Worm (Caenorhabditis elegans) whole organism, L4 larva: ENCODE data around the gene Y71H2AM.14.
"Not testable (repeated sequence)": the region's sequence is repeated elsewhere in the genome, so short reads cannot be mapped to it uniquely, and the experiment has no call there.

Experiments
- D1046.2 ChIP-seq: fragments of 200-800 bp; sonication (Bioruptor generic); IDR thresholded peaks from 2 replicates; pipeline ENCODE4 v1.3.6; 2022; ENCODE audit warnings: missing genetic modification characterization, missing compliant biosample characterization
- F37D6.2 ChIP-seq: sonication (generic microtip); optimal IDR thresholded peaks from 2 replicates; lab custom pipeline; 2016; ENCODE audit warnings: mild to moderate bottlenecking, missing genetic modification characterization, missing compliant biosample characterization
- R02D3.7 ChIP-seq: fragments of 150-350 bp; sonication (generic microtip); optimal IDR thresholded peaks from 3 replicates; lab custom pipeline; 2014; ENCODE audit warnings: missing biosample characterization, missing genetic modification characterization
- T26A8.4 ChIP-seq: fragments of 200-800 bp; sonication (Bioruptor generic); IDR thresholded peaks from 2 replicates; pipeline ENCODE4 v1.3.6; 2022; ENCODE audit warnings: missing genetic modification characterization, missing compliant biosample characterization
- ZK337.2 ChIP-seq: fragments of 200-800 bp; sonication (Bioruptor generic); IDR thresholded peaks from 2 replicates; pipeline ENCODE4 v1.3.6; 2022; ENCODE audit warnings: missing genetic modification reagents, missing genetic modification characterization, missing compliant biosample characterization
- ZK546.5 ChIP-seq, 2 experiments: sonication (generic microtip); optimal IDR thresholded peaks; 2 replicates each; lab custom pipeline; 2017; ENCODE audit warnings: missing biosample characterization in 2 of 2, missing genetic modification characterization in 2 of 2
- attf-4 ChIP-seq: sonication (generic microtip); optimal IDR thresholded peaks from 3 replicates; lab custom pipeline; 2017; ENCODE audit warnings: missing biosample characterization, missing genetic modification characterization
- ceh-62 ChIP-seq: sonication (generic microtip); optimal IDR thresholded peaks from 2 replicates; lab custom pipeline; 2017; ENCODE audit warnings: missing biosample characterization, missing genetic modification characterization
- cey-2 ChIP-seq: sonication (generic microtip); optimal IDR thresholded peaks from 3 replicates; lab custom pipeline; 2017; ENCODE audit warnings: missing genetic modification characterization, mild to moderate bottlenecking, missing compliant biosample characterization, antibody characterized with exemption, borderline replicate concordance; ENCODE audit not compliant: insufficient read depth
- ctbp-1 ChIP-seq: fragments of 200-800 bp; sonication (Bioruptor generic); IDR thresholded peaks from 2 replicates; pipeline ENCODE4 v1.3.6; 2022; ENCODE audit warnings: missing genetic modification reagents, missing genetic modification characterization, missing compliant biosample characterization
- daf-16 ChIP-seq, 3 experiments: sonication (generic microtip); optimal IDR thresholded peaks; 2 replicates each; lab custom pipeline; 2016 to 2017; ENCODE audit warnings: missing genetic modification characterization in 3 of 3, missing genetic modification reagents in 3 of 3, mild to moderate bottlenecking in 2 of 3, missing compliant biosample characterization in 2 of 3, missing biosample characterization in 1 of 3, moderate library complexity in 1 of 3
- dmd-9 ChIP-seq: fragments of 200-800 bp; sonication (Bioruptor generic); IDR thresholded peaks from 2 replicates; pipeline ENCODE4 v1.3.6; 2022; ENCODE audit warnings: missing genetic modification reagents, missing genetic modification characterization, missing compliant biosample characterization
- dve-1 ChIP-seq: sonication (generic microtip); optimal IDR thresholded peaks from 2 replicates; lab custom pipeline; 2017; ENCODE audit warnings: antibody characterized with exemption, mild to moderate bottlenecking, missing genetic modification characterization, missing compliant biosample characterization; ENCODE audit not compliant: insufficient read depth
- egl-43 ChIP-seq: fragments of 200-800 bp; sonication (Bioruptor generic); IDR thresholded peaks from 2 replicates; pipeline ENCODE4 v1.3.6; 2022; ENCODE audit warnings: missing genetic modification reagents, missing genetic modification characterization, missing compliant biosample characterization
- gei-8 ChIP-seq: fragments of 200-800 bp; sonication (Bioruptor generic); optimal IDR thresholded peaks from 2 replicates; lab custom pipeline; 2018; ENCODE audit warnings: mild to moderate bottlenecking, missing genetic modification characterization, missing compliant biosample characterization
- hif-1 ChIP-seq, 2 experiments: sonication (generic microtip); optimal IDR thresholded peaks; 2 replicates each; lab custom pipeline; 2016 to 2017; ENCODE audit warnings: missing compliant biosample characterization in 2 of 2, missing genetic modification characterization in 2 of 2, missing genetic modification reagents in 2 of 2, missing genotype in 2 of 2, mild to moderate bottlenecking in 1 of 2
- hlh-30 ChIP-seq: sonication (generic microtip); optimal IDR thresholded peaks from 2 replicates; lab custom pipeline; 2017; ENCODE audit warnings: antibody characterized with exemption, mild to moderate bottlenecking, missing genetic modification characterization, missing compliant biosample characterization; ENCODE audit not compliant: insufficient read depth
- jun-1 ChIP-seq: fragments of 150-350 bp; optimal IDR thresholded peaks from 2 replicates; lab custom pipeline; 2014; ENCODE audit warnings: missing biosample characterization, missing genetic modification reagents, missing genetic modification characterization
- lin-1 ChIP-seq: fragments of 200-800 bp; sonication (Bioruptor generic); IDR thresholded peaks from 2 replicates; pipeline ENCODE4 v1.3.6; 2022; ENCODE audit warnings: missing genetic modification reagents, missing genetic modification characterization, missing compliant biosample characterization
- lin-29 ChIP-seq: fragments of 200-800 bp; sonication (Bioruptor generic); IDR thresholded peaks from 2 replicates; pipeline ENCODE4 v1.3.6; 2022; ENCODE audit warnings: missing genetic modification reagents, missing genetic modification characterization, missing compliant biosample characterization
- lin-38 ChIP-seq: fragments of 200-800 bp; sonication (Bioruptor generic); IDR thresholded peaks from 2 replicates; pipeline ENCODE4 v1.3.6; 2022; ENCODE audit warnings: missing genetic modification reagents, missing genetic modification characterization, missing compliant biosample characterization
- lin-39 ChIP-seq: fragments of 150-350 bp; optimal IDR thresholded peaks from 2 replicates; lab custom pipeline; 2014; ENCODE audit warnings: missing biosample characterization, missing genetic modification reagents, missing genetic modification characterization
- lsy-2 ChIP-seq, 2 experiments: fragments of 150-350 bp in 1 of 2; sonication (generic microtip) in 1 of 2; optimal IDR thresholded peaks; 2 replicates each; lab custom pipeline; 2014 to 2017; ENCODE audit warnings: missing biosample characterization in 2 of 2, missing genetic modification characterization in 2 of 2
- mdl-1 ChIP-seq, 2 experiments: fragments of 150-350 bp in 1 of 2; sonication (generic microtip) in 1 of 2; optimal IDR thresholded peaks; 2 replicates each; lab custom pipeline; 2014 to 2017; ENCODE audit warnings: missing biosample characterization in 2 of 2, missing genetic modification characterization in 2 of 2
- mdt-29 ChIP-seq: fragments of 200-800 bp; sonication (Bioruptor generic); IDR thresholded peaks from 2 replicates; pipeline ENCODE4 v1.3.6; 2022; ENCODE audit warnings: missing genetic modification reagents, missing genetic modification characterization, missing compliant biosample characterization
- nhr-10 ChIP-seq: fragments of 150-350 bp; optimal IDR thresholded peaks from 2 replicates; lab custom pipeline; 2014; ENCODE audit warnings: missing biosample characterization, missing genetic modification characterization
- nhr-11 ChIP-seq: fragments of 150-350 bp; optimal IDR thresholded peaks from 2 replicates; lab custom pipeline; 2014; ENCODE audit warnings: missing biosample characterization, missing genetic modification characterization
- nhr-41 ChIP-seq: fragments of 200-800 bp; sonication (Bioruptor generic); IDR thresholded peaks from 2 replicates; pipeline ENCODE4 v1.3.6; 2022; ENCODE audit warnings: missing genetic modification reagents, missing genetic modification characterization, missing compliant biosample characterization
- nhr-48 ChIP-seq: sonication (generic microtip); optimal IDR thresholded peaks from 2 replicates; lab custom pipeline; 2016; ENCODE audit warnings: mild to moderate bottlenecking, missing genetic modification characterization, missing compliant biosample characterization
- nhr-6 ChIP-seq: fragments of 150-350 bp; optimal IDR thresholded peaks from 2 replicates; lab custom pipeline; 2014; ENCODE audit warnings: missing biosample characterization, missing genetic modification characterization
- nhr-76 ChIP-seq: fragments of 150-350 bp; optimal IDR thresholded peaks from 2 replicates; lab custom pipeline; 2014; ENCODE audit warnings: missing biosample characterization, missing genetic modification characterization
- nhr-77 ChIP-seq: fragments of 150-350 bp; optimal IDR thresholded peaks from 2 replicates; lab custom pipeline; 2014; ENCODE audit warnings: missing biosample characterization, missing genetic modification characterization
- php-3 ChIP-seq: fragments of 200-800 bp; sonication (Bioruptor generic); IDR thresholded peaks from 2 replicates; pipeline ENCODE4 v1.3.6; 2022; ENCODE audit warnings: missing genetic modification reagents, missing genetic modification characterization, missing compliant biosample characterization
- saeg-2 ChIP-seq: fragments of 200-800 bp; sonication (Bioruptor generic); IDR thresholded peaks from 2 replicates; pipeline ENCODE4 v1.3.6; 2022; ENCODE audit warnings: missing genetic modification reagents, missing genetic modification characterization, missing compliant biosample characterization
- sdz-12 ChIP-seq: fragments of 200-800 bp; sonication (Bioruptor generic); optimal IDR thresholded peaks from 2 replicates; lab custom pipeline; 2018; ENCODE audit warnings: mild to moderate bottlenecking, missing genetic modification characterization, missing compliant biosample characterization
- snpc-4 ChIP-seq: fragments of 150-350 bp; optimal IDR thresholded peaks from 2 replicates; lab custom pipeline; 2014; ENCODE audit warnings: missing biosample characterization, missing genetic modification characterization
- spr-3 ChIP-seq: fragments of 200-800 bp; sonication (Bioruptor generic); optimal IDR thresholded peaks from 2 replicates; lab custom pipeline; 2018; ENCODE audit warnings: mild to moderate bottlenecking, missing genetic modification characterization, missing compliant biosample characterization
- tag-97 ChIP-seq: fragments of 200-800 bp; sonication (Bioruptor generic); IDR thresholded peaks from 2 replicates; pipeline ENCODE4 v1.3.6; 2022; ENCODE audit warnings: missing genetic modification characterization, missing compliant biosample characterization
- tra-1 ChIP-seq: fragments of 200-800 bp; sonication (Bioruptor generic); IDR thresholded peaks from 2 replicates; pipeline ENCODE4 v1.3.6; 2022; ENCODE audit warnings: missing genetic modification reagents, missing genetic modification characterization, missing compliant biosample characterization
- unc-62 ChIP-seq, 3 experiments: fragments of 150-350 bp in 1 of 3; sonication (generic microtip); optimal IDR thresholded peaks in 2 of 3; peaks in 1 of 3; 1 replicate in 1 of 3; 2 replicates in 2 of 3; lab custom pipeline; 2014 to 2017; ENCODE audit warnings: missing biosample characterization in 3 of 3, missing genetic modification characterization in 3 of 3, missing genetic modification reagents in 3 of 3, missing genotype in 1 of 3
- zfp-2 ChIP-seq: sonication (generic microtip); optimal IDR thresholded peaks from 2 replicates; lab custom pipeline; 2016; ENCODE audit warnings: mild to moderate bottlenecking, missing genetic modification characterization, missing compliant biosample characterization
- ztf-7 ChIP-seq: fragments of 150-350 bp; optimal IDR thresholded peaks from 2 replicates; lab custom pipeline; 2014; ENCODE audit warnings: missing biosample characterization, missing genetic modification characterization

Y71H2AM.14 gene

ce11 chrIII:2711527-2711926 lies 34.9 kb downstream of the Y71H2AM.14 start (continued):
- TF ChIP-seq dmd-9 (no peak), lin-38 (peak; percentile 59), egl-43 (GFP tag; lab: Robert Waterston, UW) (peak; percentile 71), snpc-4 (tag; lab: Kevin White, UChicago) (no peak), jun-1 (tag; lab: Kevin White, UChicago) (no peak), tra-1 (no peak), gei-8 (GFP tag; lab: Kevin White, UChicago) (no peak), ztf-7 (tag; lab: Kevin White, UChicago) (no peak), nhr-48 (tag; lab: Kevin White, UChicago) (no peak), lin-1 (GFP tag; lab: Robert Waterston, UW) (no peak), nhr-76 (tag; lab: Kevin White, UChicago) (no peak), D1046.2 (GFP tag; lab: Robert Waterston, UW) (no peak), attf-4 (tag; lab: Kevin White, UChicago) (no peak)
- TF ChIP-seq, all 104 proteins: peak for 14

ce11 chrIII:2710211-2710610 lies 36.2 kb downstream of the Y71H2AM.14 start:
- peak in 1 of 2 experiments; percentile 66 for TF ChIP-seq unc-62 (GFP tag; optimal IDR thresholded peaks at IDR 0.05 in 1 of 2; lab: Kevin White, UChicago)
- TF ChIP-seq unc-62 (tag; optimal IDR thresholded peaks at IDR 0.05; lab: Kevin White, UChicago), result no peak
- TF ChIP-seq daf-16 (GFP tag; optimal IDR thresholded peaks at IDR 0.05; lab: Kevin White, UChicago), result no peak
- no peak for TF ChIP-seq daf-16 (tag; optimal IDR thresholded peaks at IDR 0.05; lab: Kevin White, UChicago)

- TF ChIP-seq mdl-1 (tag; optimal IDR thresholded peaks at IDR 0.05; lab: Kevin White, UChicago) (no peak), cey-2 (tag; lab: Kevin White, UChicago) (no peak), nhr-76 (tag; lab: Kevin White, UChicago) (no peak), php-3 (no peak)
Measured at ce11 chrIII:2700637-2701036, 45.8 kb downstream of the Y71H2AM.14 start, which contains the start of gene set-27. Gene set-27 (plus strand): TSS chrIII:2700937.

ce11 chrIII:2699363-2699762 lies 47.1 kb downstream of the Y71H2AM.14 start, which contains the start of gene cox-6B:
Gene cox-6B (plus strand): TSS chrIII:2699663.
- TF ChIP-seq nhr-41; R02D3.7 (tag; lab: Kevin White, UChicago); ceh-62 (tag; lab: Kevin White, UChicago): not testable (repeated sequence)

ce11 chrIII:2698740-2699139 lies 47.7 kb downstream of the Y71H2AM.14 start, which contains the start of gene slc-30A9:
Gene slc-30A9 (minus strand): TSS chrIII:2698817.
- TF ChIP-seq nhr-41 (no peak), zfp-2 (tag; lab: Kevin White, UChicago) (no peak), tag-97 (GFP tag; lab: Robert Waterston, UW) (no peak), nhr-11 (tag; lab: Kevin White, UChicago) (no peak), tra-1 (no peak), hif-1 (tag; optimal IDR thresholded peaks at IDR 0.05; lab: Kevin White, UChicago) (no peak), nhr-10 (tag; lab: Kevin White, UChicago) (no peak), spr-3 (GFP tag; lab: Kevin White, UChicago) (no peak), gei-8 (GFP tag; lab: Kevin White, UChicago) (no peak), nhr-77 (tag; lab: Kevin White, UChicago) (no peak), lin-29 (GFP tag; lab: Robert Waterston, UW) (no peak), lsy-2 (tag; optimal IDR thresholded peaks at IDR 0.05; lab: Kevin White, UChicago) (peak in 1 of 2 experiments; percentile 59), dve-1 (tag; lab: Kevin White, UChicago) (no peak), hlh-30 (tag; lab: Kevin White, UChicago) (peak; percentile 2), sdz-12 (GFP tag; lab: Kevin White, UChicago) (no peak), ZK546.5 (tag; optimal IDR thresholded peaks at IDR 0.05; lab: Kevin White, UChicago) (no peak), lin-39 (no peak), nhr-76 (tag; lab: Kevin White, UChicago) (no peak), attf-4 (tag; lab: Kevin White, UChicago) (no peak), ZK337.2 (no peak), ctbp-1 (GFP tag; lab: Robert Waterston, UW) (no peak), mdt-29 (no peak), F37D6.2 (tag; lab: Kevin White, UChicago) (no peak), saeg-2 (GFP tag; lab: Robert Waterston, UW) (no peak), T26A8.4 (GFP tag; lab: Robert Waterston, UW) (no peak), D1046.2 (GFP tag; lab: Robert Waterston, UW) (no peak), nhr-6 (no peak), ceh-62 (tag; lab: Kevin White, UChicago) (no peak)
